Worm (Caenorhabditis elegans) whole organism, L2 larva: ENCODE measurements around the gene C35B1.7.

Source experiments
- C34F6.9 ChIP-seq: fragments of 150-350 bp; optimal IDR thresholded peaks from 2 replicates; lab custom pipeline; 2014; ENCODE audit warnings: missing biosample characterization, missing genetic modification characterization
- F13H6.1 ChIP-seq: sonication (generic microtip); optimal IDR thresholded peaks from 2 replicates; lab custom pipeline; 2016; ENCODE audit warnings: missing genetic modification characterization, missing compliant biosample characterization
- R02D3.7 ChIP-seq: fragments of 150-350 bp; optimal IDR thresholded peaks from 2 replicates; lab custom pipeline; 2014; ENCODE audit warnings: missing biosample characterization, missing genetic modification characterization
- ZK546.5 ChIP-seq: sonication (generic microtip); optimal IDR thresholded peaks from 2 replicates; lab custom pipeline; 2017; ENCODE audit warnings: missing biosample characterization, missing genetic modification characterization
- alr-1 ChIP-seq: fragments of 150-350 bp; optimal IDR thresholded peaks from 2 replicates; lab custom pipeline; 2014; ENCODE audit warnings: missing biosample characterization, missing genetic modification characterization
- aly-2 ChIP-seq: fragments of 150-350 bp; optimal IDR thresholded peaks from 2 replicates; lab custom pipeline; 2014; ENCODE audit warnings: missing biosample characterization, missing genetic modification characterization
- blmp-1 ChIP-seq: sonication (generic microtip); optimal IDR thresholded peaks from 2 replicates; lab custom pipeline; 2017; ENCODE audit warnings: missing genetic modification characterization, mild to moderate bottlenecking, missing compliant biosample characterization, antibody characterized with exemption, moderate library complexity; ENCODE audit not compliant: insufficient read depth
- ceh-16 ChIP-seq: fragments of 150-350 bp; optimal IDR thresholded peaks from 2 replicates; lab custom pipeline; 2014; ENCODE audit warnings: missing biosample characterization, missing genetic modification characterization
- crh-2 ChIP-seq: sonication (generic microtip); optimal IDR thresholded peaks from 2 replicates; lab custom pipeline; 2017; ENCODE audit warnings: missing biosample characterization, missing genetic modification characterization
- egl-27 ChIP-seq: sonication (generic microtip); optimal IDR thresholded peaks from 3 replicates; lab custom pipeline; 2017; ENCODE audit warnings: missing biosample characterization, missing genetic modification reagents, missing genetic modification characterization
- elt-1 ChIP-seq: fragments of 150-350 bp; optimal IDR thresholded peaks from 2 replicates; lab custom pipeline; 2014; ENCODE audit warnings: missing biosample characterization, missing genetic modification characterization
- fos-1 ChIP-seq: fragments of 150-350 bp; optimal IDR thresholded peaks from 2 replicates; lab custom pipeline; 2014; ENCODE audit warnings: missing biosample characterization, missing genetic modification characterization
- gmeb-1 ChIP-seq: fragments of 150-350 bp; optimal IDR thresholded peaks from 2 replicates; lab custom pipeline; 2014; ENCODE audit warnings: missing biosample characterization, missing genetic modification characterization
- lin-11 ChIP-seq: fragments of 150-350 bp; sonication (generic microtip); optimal IDR thresholded peaks from 2 replicates; lab custom pipeline; 2014; ENCODE audit warnings: missing biosample characterization, missing genetic modification characterization, inconsistent platforms, mixed read lengths
- lin-13 ChIP-seq: fragments of 150-350 bp; optimal IDR thresholded peaks from 2 replicates; lab custom pipeline; 2014; ENCODE audit warnings: missing biosample characterization, missing genetic modification reagents, missing genetic modification characterization
- lin-39 ChIP-seq: fragments of 150-350 bp; optimal IDR thresholded peaks from 2 replicates; lab custom pipeline; 2014; ENCODE audit warnings: missing biosample characterization, missing genetic modification reagents, missing genetic modification characterization
- lsy-2 ChIP-seq, 2 experiments: fragments of 150-350 bp in 1 of 2; sonication (generic microtip) in 1 of 2; optimal IDR thresholded peaks; 2 replicates each; lab custom pipeline; 2014 to 2017; ENCODE audit warnings: missing biosample characterization in 2 of 2, missing genetic modification characterization in 2 of 2
- mab-5 ChIP-seq: fragments of 150-350 bp; optimal IDR thresholded peaks from 2 replicates; lab custom pipeline; 2014; ENCODE audit warnings: missing biosample characterization, missing genetic modification characterization
- mbf-1 ChIP-seq: sonication (generic microtip); optimal IDR thresholded peaks from 2 replicates; lab custom pipeline; 2017; ENCODE audit warnings: missing biosample characterization, missing genetic modification characterization
- mdl-1 ChIP-seq, 2 experiments: fragments of 150-350 bp in 1 of 2; sonication (generic microtip) in 1 of 2; optimal IDR thresholded peaks; 2 replicates each; lab custom pipeline; 2017; ENCODE audit warnings: missing biosample characterization in 2 of 2, missing genetic modification characterization in 2 of 2
- nhr-10 ChIP-seq: sonication (generic microtip); optimal IDR thresholded peaks from 2 replicates; lab custom pipeline; 2017; ENCODE audit warnings: missing biosample characterization, missing genetic modification characterization
- nhr-12 ChIP-seq: fragments of 150-350 bp; optimal IDR thresholded peaks from 2 replicates; lab custom pipeline; 2014; ENCODE audit warnings: missing biosample characterization, missing genetic modification characterization
- nhr-129 ChIP-seq: fragments of 150-350 bp; optimal IDR thresholded peaks from 2 replicates; lab custom pipeline; 2014; ENCODE audit warnings: missing biosample characterization, missing genetic modification characterization
- nhr-21 ChIP-seq: fragments of 150-350 bp; optimal IDR thresholded peaks from 2 replicates; lab custom pipeline; 2014; ENCODE audit warnings: missing biosample characterization, missing genetic modification characterization
- nhr-23 ChIP-seq: fragments of 150-350 bp; optimal IDR thresholded peaks from 2 replicates; lab custom pipeline; 2014; ENCODE audit warnings: missing biosample characterization, missing genetic modification reagents, missing genetic modification characterization
- nhr-25 ChIP-seq: fragments of 150-350 bp; sonication (generic microtip); optimal IDR thresholded peaks from 3 replicates; lab custom pipeline; 2014; ENCODE audit warnings: missing biosample characterization, missing genetic modification characterization
- nhr-6 ChIP-seq: fragments of 150-350 bp; optimal IDR thresholded peaks from 2 replicates; lab custom pipeline; 2014; ENCODE audit warnings: missing biosample characterization, missing genetic modification characterization
- nhr-77 ChIP-seq: fragments of 150-350 bp; optimal IDR thresholded peaks from 2 replicates; lab custom pipeline; 2014; ENCODE audit warnings: missing biosample characterization, missing genetic modification characterization
- peb-1 ChIP-seq: fragments of 150-350 bp; optimal IDR thresholded peaks from 2 replicates; lab custom pipeline; 2014; ENCODE audit warnings: missing biosample characterization, missing genetic modification characterization
- sem-4 ChIP-seq: fragments of 150-350 bp; optimal IDR thresholded peaks from 2 replicates; lab custom pipeline; 2014; ENCODE audit warnings: missing biosample characterization, missing genetic modification reagents, missing genetic modification characterization
- skn-1 ChIP-seq: sonication (generic microtip); optimal IDR thresholded peaks from 2 replicates; lab custom pipeline; 2017; ENCODE audit warnings: missing biosample characterization, missing genetic modification characterization
- snpc-4 ChIP-seq: fragments of 150-350 bp; optimal IDR thresholded peaks from 2 replicates; lab custom pipeline; 2014; ENCODE audit warnings: missing biosample characterization, missing genetic modification characterization
- unc-62 ChIP-seq: fragments of 150-350 bp; optimal IDR thresholded peaks from 2 replicates; lab custom pipeline; 2014; ENCODE audit warnings: missing biosample characterization, missing genetic modification reagents, missing genetic modification characterization
- ztf-1 ChIP-seq: fragments of 200-800 bp; sonication (Bioruptor generic); conservative IDR thresholded peaks from 2 replicates; pipeline ENCODE4 v1.3.6; 2022; ENCODE audit warnings: missing genetic modification characterization, missing compliant biosample characterization
- ztf-4 ChIP-seq: fragments of 150-350 bp; optimal IDR thresholded peaks from 2 replicates; lab custom pipeline; 2014; ENCODE audit warnings: missing biosample characterization, missing genetic modification characterization

The C35B1.7 gene

ce11 chrIV:4072027-4072426 is 36.8 kb upstream of the C35B1.7 start, which contains the start of gene pqn-75:
TSS of gene pqn-75 (plus strand) at chrIV:4072327.
- TF ChIP-seq nhr-23 (tag; lab: Kevin White, UChicago) (no peak), nhr-6 (tag; lab: Kevin White, UChicago) (no peak), unc-62 (GFP tag; lab: Kevin White, UChicago) (no peak), nhr-25 (tag; lab: Kevin White, UChicago) (no peak), nhr-21 (tag; lab: Kevin White, UChicago) (no peak), F13H6.1 (tag; lab: Kevin White, UChicago) (no peak), ztf-4 (no peak), egl-27 (tag; lab: Kevin White, UChicago) (no peak), fos-1 (tag; lab: Kevin White, UChicago) (no peak), ZK546.5 (tag; lab: Kevin White, UChicago) (no peak), lin-11 (tag; lab: Kevin White, UChicago) (no peak)

- TF ChIP-seq nhr-6 (tag; lab: Kevin White, UChicago) (no peak), mdl-1 (tag; optimal IDR thresholded peaks at IDR 0.05; lab: Kevin White, UChicago) (no peak), lin-13 (GFP tag; lab: Kevin White, UChicago) (no peak), lin-39 (no peak), blmp-1 (tag; lab: Kevin White, UChicago) (no peak), F13H6.1 (tag; lab: Kevin White, UChicago) (no peak), ceh-16 (no peak), nhr-25 (tag; lab: Kevin White, UChicago) (no peak), alr-1 (tag; lab: Kevin White, UChicago) (no peak), snpc-4 (tag; lab: Kevin White, UChicago) (no peak), C34F6.9 (tag; lab: Kevin White, UChicago) (no peak), nhr-12 (tag; lab: Kevin White, UChicago) (no peak), lsy-2 (tag; optimal IDR thresholded peaks at IDR 0.05; lab: Kevin White, UChicago) (no peak), gmeb-1 (tag; lab: Kevin White, UChicago) (no peak), elt-1 (no peak), ZK546.5 (tag; lab: Kevin White, UChicago) (no peak), ztf-4 (no peak), unc-62 (GFP tag; lab: Kevin White, UChicago) (no peak)
- TF ChIP-seq, all 48 proteins: peak for 0
Observed at ce11 chrIV:4074610-4075009, 34.3 kb upstream of the C35B1.7 start, which contains the start of gene W03D2.9. TSS of gene W03D2.9 (minus strand) at chrIV:4074710.

- TF ChIP-seq lin-39 = no peak
- TF ChIP-seq peb-1 = no peak
- no peak for TF ChIP-seq nhr-129 (tag; lab: Kevin White, UChicago)
- no peak for TF ChIP-seq ztf-1 (GFP tag; lab: Robert Waterston, UW)
- no peak for TF ChIP-seq skn-1 (tag; lab: Kevin White, UChicago)
- no peak for TF ChIP-seq C34F6.9 (tag; lab: Kevin White, UChicago)
- TF ChIP-seq R02D3.7 (tag; lab: Kevin White, UChicago) = no peak
- TF ChIP-seq sem-4 (tag; lab: Kevin White, UChicago) = no peak
- TF ChIP-seq snpc-4 (tag; lab: Kevin White, UChicago) = no peak
- no peak for TF ChIP-seq nhr-12 (tag; lab: Kevin White, UChicago)
- no peak for TF ChIP-seq lin-13 (GFP tag; lab: Kevin White, UChicago)
- no peak for TF ChIP-seq aly-2 (tag; lab: Kevin White, UChicago)
- no peak for TF ChIP-seq ztf-4
- no peak for TF ChIP-seq crh-2 (tag; lab: Kevin White, UChicago)
- no peak for TF ChIP-seq ceh-16
- no peak for TF ChIP-seq ZK546.5 (tag; lab: Kevin White, UChicago)
- TF ChIP-seq fos-1 (tag; lab: Kevin White, UChicago) = no peak
- TF ChIP-seq gmeb-1 (tag; lab: Kevin White, UChicago) = no peak
- TF ChIP-seq nhr-77 (tag; lab: Kevin White, UChicago) = no peak
Observed at ce11 chrIV:4076690-4077295, 32.1 kb upstream of the C35B1.7 start.

ce11 chrIV:4078901-4079300 is 30.0 kb upstream of the C35B1.7 start, which contains the start of gene C35B1.8:
TSS of gene C35B1.8 (minus strand) at chrIV:4079001.
- TF ChIP-seq ceh-16 = no peak
- no peak for TF ChIP-seq elt-1
- TF ChIP-seq R02D3.7 (tag; lab: Kevin White, UChicago) = no peak
- no peak for TF ChIP-seq alr-1 (tag; lab: Kevin White, UChicago)
- no peak for TF ChIP-seq aly-2 (tag; lab: Kevin White, UChicago)
- no peak for TF ChIP-seq mbf-1 (tag; lab: Kevin White, UChicago)
- no peak for TF ChIP-seq nhr-10
- TF ChIP-seq nhr-12 (tag; lab: Kevin White, UChicago) = no peak
- TF ChIP-seq mab-5 (tag; lab: Kevin White, UChicago) = no peak
